Worm (Caenorhabditis elegans) whole organism, L4 larva: Measurements from ENCODE around the gene col-110.

Source experiments
- F26F4.8 ChIP-seq: fragments of 200-800 bp; sonication (Bioruptor generic); conservative IDR thresholded peaks from 2 replicates; pipeline ENCODE4 v1.3.6; 2022; ENCODE audit warnings: missing genetic modification characterization, missing compliant biosample characterization
- F44E2.7 ChIP-seq: fragments of 200-800 bp; sonication (Bioruptor generic); IDR thresholded peaks from 2 replicates; pipeline ENCODE4 v2.1.2; 2022; ENCODE audit warnings: missing genetic modification characterization, missing compliant biosample characterization
- F49E8.2 ChIP-seq: sonication (generic microtip); optimal IDR thresholded peaks from 2 replicates; lab custom pipeline; 2016; ENCODE audit warnings: missing compliant biosample characterization, mild to moderate bottlenecking, missing genetic modification characterization, borderline replicate concordance
- T26A8.4 ChIP-seq: fragments of 200-800 bp; sonication (Bioruptor generic); IDR thresholded peaks from 2 replicates; pipeline ENCODE4 v1.3.6; 2022; ENCODE audit warnings: missing genetic modification characterization, missing compliant biosample characterization
- Y48G9A.11 ChIP-seq: fragments of 200-800 bp; sonication (Bioruptor generic); IDR thresholded peaks from 2 replicates; pipeline ENCODE4 v1.3.6; 2022; ENCODE audit warnings: missing genetic modification reagents, missing genetic modification characterization, missing compliant biosample characterization
- aha-1 ChIP-seq: fragments of 150-350 bp; peaks from one replicate; lab custom pipeline; 2014; ENCODE audit warnings: missing biosample characterization, missing genetic modification characterization
- arid-1 ChIP-seq: fragments of 200-800 bp; sonication (Bioruptor generic); conservative IDR thresholded peaks from 2 replicates; pipeline ENCODE4 v1.3.6; 2022; ENCODE audit warnings: missing genetic modification reagents, missing genetic modification characterization, missing compliant biosample characterization
- ceh-28 ChIP-seq: fragments of 150-350 bp; optimal IDR thresholded peaks from 2 replicates; lab custom pipeline; 2014; ENCODE audit warnings: missing biosample characterization, missing genetic modification reagents, missing genetic modification characterization
- ceh-44 ChIP-seq: fragments of 200-800 bp; sonication (Bioruptor generic); IDR thresholded peaks from 2 replicates; pipeline ENCODE4 v1.3.6; 2022; ENCODE audit warnings: missing genetic modification reagents, missing genetic modification characterization, missing compliant biosample characterization
- ceh-82 ChIP-seq: sonication (generic microtip); optimal IDR thresholded peaks from 2 replicates; lab custom pipeline; 2017; ENCODE audit warnings: missing biosample characterization, missing genetic modification characterization
- daf-12 ChIP-seq: fragments of 150-350 bp; optimal IDR thresholded peaks from 2 replicates; lab custom pipeline; 2014; ENCODE audit warnings: missing biosample characterization, missing genetic modification reagents, missing genetic modification characterization
- daf-16 ChIP-seq, 3 experiments: sonication (generic microtip); optimal IDR thresholded peaks; 2 replicates each; lab custom pipeline; 2016 to 2017; ENCODE audit warnings: missing genetic modification characterization in 3 of 3, missing genetic modification reagents in 3 of 3, mild to moderate bottlenecking in 2 of 3, missing compliant biosample characterization in 2 of 3, missing biosample characterization in 1 of 3, moderate library complexity in 1 of 3
- daf-8 ChIP-seq: fragments of 200-800 bp; sonication (Bioruptor generic); IDR thresholded peaks from 2 replicates; pipeline ENCODE4 v1.3.6; 2022; ENCODE audit warnings: missing genetic modification characterization, missing compliant biosample characterization
- egl-27 ChIP-seq: sonication (generic microtip); optimal IDR thresholded peaks from 3 replicates; lab custom pipeline; 2017; ENCODE audit warnings: missing biosample characterization, missing genetic modification reagents, missing genetic modification characterization
- egl-43 ChIP-seq: fragments of 200-800 bp; sonication (Bioruptor generic); IDR thresholded peaks from 2 replicates; pipeline ENCODE4 v1.3.6; 2022; ENCODE audit warnings: missing genetic modification reagents, missing genetic modification characterization, missing compliant biosample characterization
- gei-8 ChIP-seq: fragments of 200-800 bp; sonication (Bioruptor generic); optimal IDR thresholded peaks from 2 replicates; lab custom pipeline; 2018; ENCODE audit warnings: mild to moderate bottlenecking, missing genetic modification characterization, missing compliant biosample characterization
- hlh-30 ChIP-seq: sonication (generic microtip); optimal IDR thresholded peaks from 2 replicates; lab custom pipeline; 2017; ENCODE audit warnings: antibody characterized with exemption, mild to moderate bottlenecking, missing genetic modification characterization, missing compliant biosample characterization; ENCODE audit not compliant: insufficient read depth
- lim-7 ChIP-seq: fragments of 200-800 bp; sonication (Bioruptor generic); IDR thresholded peaks from 2 replicates; pipeline ENCODE4 v1.3.6; 2022; ENCODE audit warnings: missing genetic modification characterization, missing compliant biosample characterization
- lin-15B ChIP-seq: fragments of 150-350 bp; sonication (generic microtip); optimal IDR thresholded peaks from 3 replicates; lab custom pipeline; 2014; ENCODE audit warnings: missing biosample characterization, missing genetic modification characterization
- lin-38 ChIP-seq: fragments of 200-800 bp; sonication (Bioruptor generic); IDR thresholded peaks from 2 replicates; pipeline ENCODE4 v1.3.6; 2022; ENCODE audit warnings: missing genetic modification reagents, missing genetic modification characterization, missing compliant biosample characterization
- lsy-2 ChIP-seq, 2 experiments: fragments of 150-350 bp in 1 of 2; sonication (generic microtip) in 1 of 2; optimal IDR thresholded peaks; 2 replicates each; lab custom pipeline; 2014 to 2017; ENCODE audit warnings: missing biosample characterization in 2 of 2, missing genetic modification characterization in 2 of 2
- madf-5 ChIP-seq, 2 experiments: fragments of 200-800 bp; sonication (Bioruptor generic); IDR thresholded peaks; 2 replicates each; pipeline ENCODE4 v1.3.6; 2022; ENCODE audit warnings: missing compliant biosample characterization in 2 of 2, missing genetic modification characterization in 2 of 2
- mdl-1 ChIP-seq, 2 experiments: fragments of 150-350 bp in 1 of 2; sonication (generic microtip) in 1 of 2; optimal IDR thresholded peaks; 2 replicates each; lab custom pipeline; 2014 to 2017; ENCODE audit warnings: missing biosample characterization in 2 of 2, missing genetic modification characterization in 2 of 2
- mes-2 ChIP-seq: sonication (generic microtip); optimal IDR thresholded peaks from 2 replicates; lab custom pipeline; 2016; ENCODE audit warnings: missing genotype, mild to moderate bottlenecking, missing genetic modification characterization, missing compliant biosample characterization; ENCODE audit not compliant: poor library complexity, severe bottlenecking
- nhr-10 ChIP-seq: fragments of 150-350 bp; optimal IDR thresholded peaks from 2 replicates; lab custom pipeline; 2014; ENCODE audit warnings: missing biosample characterization, missing genetic modification characterization
- nhr-102 ChIP-seq: sonication (generic microtip); optimal IDR thresholded peaks from 2 replicates; lab custom pipeline; 2016; ENCODE audit warnings: mild to moderate bottlenecking, missing genetic modification characterization, moderate library complexity, missing compliant biosample characterization
- nhr-11 ChIP-seq: fragments of 150-350 bp; optimal IDR thresholded peaks from 2 replicates; lab custom pipeline; 2014; ENCODE audit warnings: missing biosample characterization, missing genetic modification characterization
- nhr-237 ChIP-seq: sonication (generic microtip); optimal IDR thresholded peaks from 2 replicates; lab custom pipeline; 2017; ENCODE audit warnings: missing biosample characterization, missing genetic modification characterization
- nhr-28 ChIP-seq: fragments of 150-350 bp; optimal IDR thresholded peaks from 2 replicates; lab custom pipeline; 2014; ENCODE audit warnings: missing biosample characterization, missing genetic modification characterization
- nhr-41 ChIP-seq: fragments of 200-800 bp; sonication (Bioruptor generic); IDR thresholded peaks from 2 replicates; pipeline ENCODE4 v1.3.6; 2022; ENCODE audit warnings: missing genetic modification reagents, missing genetic modification characterization, missing compliant biosample characterization
- nhr-42 ChIP-seq: fragments of 200-800 bp; sonication (Bioruptor generic); IDR thresholded peaks from 2 replicates; pipeline ENCODE4 v1.3.6; 2022; ENCODE audit warnings: missing genetic modification characterization, missing compliant biosample characterization
- nhr-6 ChIP-seq: fragments of 150-350 bp; optimal IDR thresholded peaks from 2 replicates; lab custom pipeline; 2014; ENCODE audit warnings: missing biosample characterization, missing genetic modification characterization
- set-16 ChIP-seq: fragments of 200-800 bp; sonication (Bioruptor generic); IDR thresholded peaks from 2 replicates; pipeline ENCODE4 v1.3.6; 2022; ENCODE audit warnings: missing genetic modification reagents, missing genetic modification characterization, missing compliant biosample characterization
- skn-1 ChIP-seq: fragments of 150-350 bp; optimal IDR thresholded peaks from 2 replicates; lab custom pipeline; 2014; ENCODE audit warnings: missing biosample characterization, missing genetic modification characterization
- snpc-1.2 ChIP-seq: fragments of 200-800 bp; sonication (Bioruptor generic); IDR thresholded peaks from 2 replicates; pipeline ENCODE4 v1.3.6; 2022; ENCODE audit warnings: missing genetic modification reagents, missing genetic modification characterization, missing compliant biosample characterization
- snpc-4 ChIP-seq: fragments of 150-350 bp; optimal IDR thresholded peaks from 2 replicates; lab custom pipeline; 2014; ENCODE audit warnings: missing biosample characterization, missing genetic modification characterization
- spr-1 ChIP-seq: sonication (generic microtip); optimal IDR thresholded peaks from 2 replicates; lab custom pipeline; 2016; ENCODE audit warnings: mild to moderate bottlenecking, missing genetic modification characterization, missing compliant biosample characterization
- tra-1 ChIP-seq: fragments of 200-800 bp; sonication (Bioruptor generic); IDR thresholded peaks from 2 replicates; pipeline ENCODE4 v1.3.6; 2022; ENCODE audit warnings: missing genetic modification reagents, missing genetic modification characterization, missing compliant biosample characterization
- unc-39 ChIP-seq: sonication (generic microtip); optimal IDR thresholded peaks from 2 replicates; lab custom pipeline; 2017; ENCODE audit warnings: missing biosample characterization, missing genetic modification characterization
- unc-62 ChIP-seq, 3 experiments: fragments of 150-350 bp in 1 of 3; sonication (generic microtip); optimal IDR thresholded peaks in 2 of 3; peaks in 1 of 3; 1 replicate in 1 of 3; 2 replicates in 2 of 3; lab custom pipeline; 2014 to 2017; ENCODE audit warnings: missing biosample characterization in 3 of 3, missing genetic modification characterization in 3 of 3, missing genetic modification reagents in 3 of 3, missing genotype in 1 of 3
- zfp-3 ChIP-seq: fragments of 200-800 bp; sonication (Bioruptor generic); conservative IDR thresholded peaks from 2 replicates; pipeline ENCODE4 v1.3.6; 2022; ENCODE audit warnings: missing genetic modification reagents, missing genetic modification characterization, missing compliant biosample characterization

Gene col-110

ce11 chrIV:4609568-4609967 is at the start of gene col-110:
Gene col-110, minus strand, starts transcription at chrIV:4609668.
- TF ChIP-seq nhr-11 (no peak), nhr-42 (GFP tag; lab: Robert Waterston, UW) (no peak), nhr-10 (tag; lab: Kevin White, UChicago) (no peak), lsy-2 (tag; optimal IDR thresholded peaks at IDR 0.05; lab: Kevin White, UChicago) (no peak), unc-39 (tag; lab: Kevin White, UChicago) (no peak), ceh-44 (GFP tag; lab: Robert Waterston, UW) (no peak), ceh-28 (tag; lab: Kevin White, UChicago) (no peak), egl-27 (no peak), nhr-6 (tag; lab: Kevin White, UChicago) (no peak), nhr-102 (tag; lab: Kevin White, UChicago) (no peak)

- TF ChIP-seq lin-38 (peak; percentile 30; the same call in 1 of the 2 replicates), Y48G9A.11 (GFP tag; lab: Robert Waterston, UW) (0 out of 2 replicates have a peak, but pooled peaks have one; percentile 22), set-16 (GFP tag; lab: Robert Waterston, UW) (peak; percentile 81), snpc-1.2 (peak; percentile 26; the same call in 1 of the 2 replicates), egl-43 (GFP tag; lab: Robert Waterston, UW) (peak; percentile 49; the same call in 1 of the 2 replicates)
Measured at ce11 chrIV:4658702-4659101, 49.2 kb upstream of the col-110 start.

- TF ChIP-seq hlh-30, result no peak
- TF ChIP-seq gei-8 (GFP tag; lab: Kevin White, UChicago), result no peak
- TF ChIP-seq nhr-42 (GFP tag; lab: Robert Waterston, UW), result no peak
Measured at ce11 chrIV:4657874-4658273, 48.4 kb upstream of the col-110 start, which contains the start of gene col-111. Gene col-111, minus strand, starts transcription at chrIV:4657974.

- TF ChIP-seq zfp-3 (GFP tag; lab: Robert Waterston, UW) (no peak), T26A8.4 (peak; percentile 53; the same call in 1 of the 2 replicates)
Measured at ce11 chrIV:4656380-4656779, 46.9 kb upstream of the col-110 start.

ce11 chrIV:4655979-4656378 is 46.5 kb upstream of the col-110 start:
- no peak for TF ChIP-seq snpc-4
- no peak for TF ChIP-seq mdl-1 (tag; optimal IDR thresholded peaks at IDR 0.05; lab: Kevin White, UChicago)
- no peak for TF ChIP-seq egl-43 (GFP tag; lab: Robert Waterston, UW)
- TF ChIP-seq set-16 (GFP tag; lab: Robert Waterston, UW), result peak; percentile 98
- TF ChIP-seq Y48G9A.11 (GFP tag; lab: Robert Waterston, UW), result no peak
- TF ChIP-seq F26F4.8 (GFP tag; lab: Robert Waterston, UW), result 0 out of 2 replicates have a peak, but pooled peaks have one; percentile 45
- TF ChIP-seq daf-12, result no peak
- no peak for TF ChIP-seq unc-62 (GFP tag; optimal IDR thresholded peaks at IDR 0.05 in 1 of 2; lab: Kevin White, UChicago)
- TF ChIP-seq unc-62 (tag; optimal IDR thresholded peaks at IDR 0.05; lab: Kevin White, UChicago), result no peak
- 0 out of 2 replicates have a peak, but pooled peaks have one; percentile 38 for TF ChIP-seq lim-7 (GFP tag; lab: Robert Waterston, UW)
- TF ChIP-seq arid-1, result no peak
- TF ChIP-seq F44E2.7 (GFP tag; lab: Robert Waterston, UW), result 0 out of 2 replicates have a peak, but pooled peaks have one; percentile 16
- TF ChIP-seq madf-5 (GFP tag; IDR thresholded peaks at IDR 0.05; lab: Robert Waterston, UW), result 0 out of 4 replicates have a peak, but pooled peaks of 1 of the 2 experiments have one; percentile 66

- TF ChIP-seq lim-7 (GFP tag; lab: Robert Waterston, UW), result no peak
- TF ChIP-seq snpc-1.2, result peak; percentile 80
- TF ChIP-seq nhr-41 (GFP tag; lab: Robert Waterston, UW), result no peak
- no peak for TF ChIP-seq daf-16 (GFP tag; optimal IDR thresholded peaks at IDR 0.05; lab: Kevin White, UChicago)
- TF ChIP-seq daf-16 (tag; optimal IDR thresholded peaks at IDR 0.05; lab: Kevin White, UChicago), result no peak
- TF ChIP-seq spr-1 (tag; lab: Kevin White, UChicago), result no peak
- peak; percentile 75 for TF ChIP-seq F49E8.2 (tag; lab: Kevin White, UChicago)
- TF ChIP-seq lin-38, result peak; percentile 46; the same call in 1 of the 2 replicates
- no peak for TF ChIP-seq aha-1
- TF ChIP-seq tra-1 (GFP tag; lab: Robert Waterston, UW), result no peak
- TF ChIP-seq nhr-42 (GFP tag; lab: Robert Waterston, UW), result no peak
- TF ChIP-seq skn-1 (tag; lab: Kevin White, UChicago), result no peak
- no peak for TF ChIP-seq daf-12
- TF ChIP-seq mes-2 (tag; lab: Kevin White, UChicago), result peak; percentile 41
- no peak for TF ChIP-seq lin-15B (tag; lab: Kevin White, UChicago)
- no peak for TF ChIP-seq nhr-28
- no peak for TF ChIP-seq daf-8 (GFP tag; lab: Robert Waterston, UW)
- TF ChIP-seq nhr-237, result no peak
- no peak for TF ChIP-seq ceh-82 (tag; lab: Kevin White, UChicago)
Measured at ce11 chrIV:4653708-4654107, 44.2 kb upstream of the col-110 start.
